Fruit fly (Drosophila melanogaster): ENCODE measurements around the gene SclB.

SclB gene

DNA sequence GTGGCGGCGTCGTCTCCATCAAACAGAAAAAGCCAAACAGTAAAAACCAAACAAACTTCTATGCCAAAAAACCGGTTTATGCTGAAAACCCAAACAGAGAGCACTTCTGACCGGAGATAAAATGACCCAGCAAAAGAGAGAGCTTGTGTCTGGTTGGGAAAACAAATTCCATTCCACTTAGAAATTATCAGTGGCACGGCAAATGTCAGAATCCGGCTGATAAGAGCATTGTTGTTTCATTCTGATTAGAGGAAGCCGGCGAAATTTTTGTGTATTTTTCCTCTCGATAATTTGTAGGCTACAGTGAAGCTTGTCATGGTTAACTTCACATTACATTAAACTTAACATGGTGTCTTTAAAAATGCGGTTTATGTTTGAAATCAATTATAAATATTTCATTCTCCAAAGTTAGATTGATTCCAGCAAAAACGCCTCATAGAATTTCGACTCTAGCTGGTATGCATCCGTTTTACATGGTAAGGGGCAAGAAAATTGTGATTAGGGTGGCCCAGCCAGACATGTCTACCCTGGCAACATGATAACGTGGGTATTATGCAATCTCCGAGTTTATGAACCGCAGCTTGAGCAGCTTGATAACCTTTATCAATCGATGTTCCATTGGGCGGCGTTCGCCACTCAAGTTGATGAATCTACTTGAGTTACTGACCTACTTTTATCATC is 20.2 kb upstream of the SclB start:
- TF ChIP-seq CTCF (optimal IDR thresholded peaks at IDR 0.05) (no peak), CG8478 (optimal IDR thresholded peaks at IDR 0.05) (no peak)

DNA sequence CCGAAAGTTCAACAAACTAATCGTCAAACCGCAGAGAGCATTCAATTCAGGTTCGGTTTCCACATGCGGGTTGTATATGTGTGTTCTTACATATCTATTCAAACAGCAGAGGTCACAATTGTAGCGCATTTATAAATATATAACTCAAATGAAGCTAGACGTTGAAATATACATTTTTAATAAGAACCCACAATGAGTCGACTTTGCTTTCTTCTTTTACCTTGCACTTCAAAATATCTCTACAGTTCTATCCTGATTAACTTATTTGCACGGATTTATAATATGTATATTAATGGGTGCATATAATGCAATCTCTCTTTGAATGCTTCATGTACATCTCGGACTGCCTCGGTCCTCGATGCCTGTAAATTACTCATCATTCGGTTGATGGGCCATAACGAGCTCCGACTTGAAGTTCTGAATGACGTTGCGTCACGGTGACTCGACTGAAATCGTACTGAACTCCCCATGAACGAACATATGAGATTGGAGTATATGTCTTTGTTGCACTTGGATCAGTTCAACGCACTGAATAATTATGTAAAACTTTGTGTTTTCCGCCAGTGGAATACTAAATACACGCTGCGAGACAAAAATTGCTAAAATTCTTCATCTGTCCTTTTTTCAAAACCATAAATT is 19.3 kb upstream of the SclB start:
- TF ChIP-seq CG8478 (optimal IDR thresholded peaks at IDR 0.05) (no peak), CTCF (optimal IDR thresholded peaks at IDR 0.05) (no peak)

DNA sequence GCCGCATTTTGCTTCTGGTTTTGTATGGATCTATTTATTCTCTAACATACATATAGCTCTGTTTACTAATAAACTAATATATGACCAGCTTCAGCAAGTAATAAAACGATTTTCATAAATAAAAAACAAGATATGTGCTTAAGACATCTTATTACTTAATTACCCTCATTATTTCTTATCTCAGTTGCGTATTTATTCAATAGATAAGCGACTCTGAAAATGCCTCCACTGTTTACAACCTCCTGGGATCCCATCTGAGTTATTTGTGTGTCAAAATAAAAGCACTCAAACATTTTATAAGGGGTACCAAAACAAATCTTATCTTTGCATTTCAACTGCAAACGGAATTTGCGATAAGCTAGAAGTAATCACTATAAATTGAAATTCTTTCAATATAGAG is 18.1 kb upstream of the SclB start:
- TF ChIP-seq CG8478 (optimal IDR thresholded peaks at IDR 0.05) = no peak
- TF ChIP-seq CTCF (optimal IDR thresholded peaks at IDR 0.05) = no peak

DNA sequence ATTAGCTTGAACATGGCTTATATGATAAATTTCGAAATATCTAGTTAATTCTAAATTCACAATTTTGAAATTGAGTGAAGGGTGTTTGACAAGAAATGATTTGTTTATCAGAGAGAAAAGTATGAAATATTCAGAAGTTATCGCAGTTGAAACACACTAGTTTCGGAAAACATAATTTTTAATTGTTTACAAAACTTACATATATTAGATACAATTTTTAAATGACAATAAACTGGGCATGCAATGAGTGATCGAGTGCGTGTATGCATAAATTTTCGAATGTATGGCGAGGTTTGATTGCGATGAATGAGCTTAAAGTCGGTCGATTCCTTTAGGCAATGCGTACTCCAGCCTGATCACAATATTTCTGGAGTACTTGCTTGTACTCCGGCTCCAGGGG is 16.8 kb upstream of the SclB start, which contains the start of gene CG13280:
Gene CG13280, minus strand, starts transcription at position 101 of the 400 bp plus-strand sequence.
- TF ChIP-seq CTCF (optimal IDR thresholded peaks at IDR 0.05) = no peak
- no peak for TF ChIP-seq CG8478 (optimal IDR thresholded peaks at IDR 0.05)

DNA sequence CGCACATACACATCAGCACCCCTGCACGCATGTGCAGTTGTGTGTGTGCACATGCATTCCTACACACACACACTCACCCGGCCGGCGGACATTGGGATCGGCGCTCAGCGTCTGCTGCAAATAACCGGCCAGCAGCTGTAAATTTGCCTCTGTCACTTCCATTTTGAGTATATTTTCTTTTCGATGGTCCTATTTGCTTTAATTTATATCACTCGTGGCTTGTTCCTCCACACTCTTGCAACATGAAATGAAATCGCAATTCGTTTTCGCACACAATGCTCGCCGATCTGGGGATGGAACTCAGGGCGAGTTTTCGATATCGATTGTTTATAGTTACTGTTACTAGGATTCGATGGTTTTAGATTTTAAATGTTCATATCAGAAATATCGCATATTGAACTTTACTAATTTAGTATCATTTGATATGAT is 12.9 kb upstream of the SclB start, which contains the start of gene Cse1:
Gene Cse1, minus strand, starts transcription at position 303 of the 429 bp plus-strand sequence.
- no peak for TF ChIP-seq CG8478 (optimal IDR thresholded peaks at IDR 0.05)
- TF ChIP-seq CTCF (optimal IDR thresholded peaks at IDR 0.05) = no peak

DNA sequence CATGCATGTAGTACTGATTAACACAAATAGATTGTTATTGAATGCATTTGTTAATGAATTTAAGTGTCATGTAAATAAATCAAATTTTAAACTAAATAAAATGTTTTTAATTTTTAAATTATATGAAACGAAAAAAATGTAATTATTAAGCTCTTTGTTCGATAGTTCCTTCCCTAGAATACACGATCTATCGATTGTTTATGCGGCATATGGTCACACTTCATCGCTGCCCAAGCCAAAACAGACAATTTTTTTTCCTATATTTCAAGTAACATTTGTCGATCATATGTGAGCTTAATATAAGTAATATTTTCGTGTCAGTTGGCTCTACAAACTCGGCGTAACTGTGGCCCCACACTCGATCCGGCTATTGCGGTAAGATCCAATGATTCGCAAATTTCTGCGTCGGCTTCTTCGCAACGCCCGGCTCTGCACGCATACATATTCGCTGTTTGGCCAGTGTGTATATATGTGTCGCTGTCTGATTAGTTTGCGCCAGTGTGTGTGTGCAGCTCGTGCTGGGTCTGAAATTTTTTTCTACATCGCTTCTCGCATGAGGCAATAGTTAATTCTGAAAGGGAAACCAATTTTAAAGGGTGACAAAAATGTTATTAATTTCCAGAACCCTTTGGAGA is 10.8 kb upstream of the SclB start, which contains the start of gene AspRS-m:
Gene AspRS-m, plus strand, starts transcription at position 207 of the 635 bp plus-strand sequence.
- no peak for TF ChIP-seq CTCF (optimal IDR thresholded peaks at IDR 0.05)
- no peak for TF ChIP-seq CG8478 (optimal IDR thresholded peaks at IDR 0.05)

DNA sequence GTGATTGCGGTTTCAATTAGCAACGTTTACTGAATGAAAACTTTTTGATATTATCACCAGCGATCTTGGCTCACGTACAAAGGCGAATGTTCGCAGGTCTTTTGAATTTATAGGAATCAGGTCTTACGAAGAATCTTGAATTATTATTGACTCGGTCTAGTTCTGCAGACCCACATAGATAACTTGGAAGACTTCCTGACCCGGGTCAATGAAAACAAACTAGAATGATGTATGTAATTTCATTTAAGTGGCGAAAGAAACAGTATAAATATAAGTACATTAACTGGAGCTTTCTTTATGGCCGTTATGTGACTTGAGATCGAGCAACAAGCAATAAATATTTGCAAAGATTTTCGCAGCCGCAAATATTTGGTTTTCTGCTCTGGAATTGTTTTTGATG is 3.4 kb upstream of the SclB start, which contains the start of gene CG13282:
Gene CG13282, minus strand, starts transcription at position 101 of the 400 bp plus-strand sequence.
- no peak for TF ChIP-seq CTCF (optimal IDR thresholded peaks at IDR 0.05)
- no peak for TF ChIP-seq CG8478 (optimal IDR thresholded peaks at IDR 0.05)

DNA sequence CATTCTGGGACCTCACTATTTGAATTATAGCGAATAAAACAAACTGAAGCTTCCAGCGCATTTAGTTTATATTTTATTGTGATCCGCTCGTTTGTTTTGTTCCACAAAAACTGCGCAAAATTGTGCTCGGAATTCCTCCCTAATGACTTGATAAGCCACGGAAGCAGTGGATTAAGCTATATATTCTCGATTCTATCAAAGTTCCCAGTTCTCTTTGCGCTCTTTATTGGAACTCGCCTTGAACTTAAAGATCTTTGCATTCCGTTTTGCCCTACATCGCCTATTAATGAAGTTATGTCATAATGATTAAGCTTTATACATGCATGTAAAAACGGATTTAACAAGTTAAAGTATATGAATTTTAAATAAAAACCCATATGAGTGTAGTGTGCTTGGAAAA is 614 bp upstream of the SclB start, which contains the start of gene Nepl9:
Gene Nepl9, minus strand, starts transcription at position 101 of the 400 bp plus-strand sequence.
- TF ChIP-seq CG8478 (optimal IDR thresholded peaks at IDR 0.05) (no peak), CTCF (optimal IDR thresholded peaks at IDR 0.05) (no peak)

DNA sequence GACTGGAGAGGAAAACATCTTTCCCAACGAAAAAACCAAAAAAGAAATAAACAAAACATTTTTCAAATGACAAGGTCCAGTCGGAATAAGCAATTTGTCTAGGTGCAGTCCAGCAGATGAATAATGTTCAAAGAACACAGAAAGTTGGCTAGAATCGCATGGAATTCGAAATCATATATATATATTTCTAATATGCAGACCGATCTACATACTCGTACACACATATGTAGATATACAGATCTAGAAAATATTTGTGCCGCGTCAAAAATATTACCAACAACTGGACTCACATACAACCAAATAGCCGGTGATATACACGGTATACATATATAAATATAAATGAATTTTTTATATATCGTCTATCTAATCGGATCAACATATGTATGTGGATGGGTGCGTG is 1.9 kb downstream of the SclB start:
- TF ChIP-seq CTCF (optimal IDR thresholded peaks at IDR 0.05) = no peak
- no peak for TF ChIP-seq CG8478 (optimal IDR thresholded peaks at IDR 0.05)

DNA sequence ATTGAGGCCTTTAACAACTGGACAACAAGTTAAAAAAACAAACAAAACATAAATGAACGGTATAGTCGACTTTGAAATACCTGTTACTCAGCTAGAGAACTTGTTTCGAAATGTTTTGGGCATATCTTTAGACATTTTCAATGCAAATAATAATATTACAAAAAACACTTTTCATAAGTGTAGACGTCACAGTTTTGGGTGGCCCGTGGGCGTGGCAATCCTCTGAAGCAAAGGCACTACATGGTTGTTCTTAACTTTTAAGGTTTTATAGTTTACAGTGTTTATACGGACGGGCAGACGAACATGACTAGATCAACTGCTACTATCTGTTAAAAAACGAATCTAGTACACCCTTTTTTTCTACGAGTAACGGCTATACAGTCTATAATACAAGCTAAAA is 4.7 kb downstream of the SclB start:
- TF ChIP-seq CTCF (optimal IDR thresholded peaks at IDR 0.05) = no peak
- TF ChIP-seq CG8478 (optimal IDR thresholded peaks at IDR 0.05) = no peak

DNA sequence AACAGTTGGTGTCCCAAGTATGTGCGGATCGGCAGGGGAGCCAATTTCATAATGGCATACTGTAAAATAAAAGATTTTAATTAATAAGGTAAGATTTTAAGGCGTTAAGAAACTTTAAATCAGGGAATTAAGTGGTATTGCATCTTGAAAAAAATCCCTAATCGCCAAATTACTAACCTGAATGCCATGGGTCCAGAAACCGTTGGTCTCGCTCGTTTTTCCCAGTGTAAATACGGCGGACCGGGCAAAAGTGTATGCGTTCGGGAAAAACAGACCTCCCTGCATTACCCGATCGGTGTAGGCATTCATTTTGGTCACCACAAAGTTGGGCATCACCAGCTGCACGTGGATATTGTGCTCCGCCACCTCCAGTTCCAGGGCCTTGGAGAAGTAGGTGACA is 5.6 kb downstream of the SclB start:
- TF ChIP-seq CG8478 (optimal IDR thresholded peaks at IDR 0.05) (no peak), CTCF (optimal IDR thresholded peaks at IDR 0.05) (no peak)

DNA sequence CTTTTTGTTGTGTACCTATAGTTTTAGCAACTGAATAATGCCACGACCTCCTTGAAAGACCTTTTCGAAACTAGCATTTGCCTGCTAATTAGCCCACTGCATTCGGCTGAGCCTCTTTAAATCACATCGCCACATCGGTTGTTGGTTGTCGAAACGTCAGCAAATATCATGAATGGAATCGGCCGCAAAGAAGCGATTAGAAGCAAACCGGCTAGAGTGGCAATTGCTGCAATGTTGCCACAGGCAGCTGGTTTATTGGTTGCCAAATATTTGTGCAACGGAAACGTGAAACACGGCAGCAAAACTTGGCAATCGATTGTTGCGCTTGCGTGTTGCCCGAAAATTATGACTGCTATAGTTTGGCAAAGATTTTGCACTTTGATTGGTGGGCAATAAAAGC is 7.4 kb downstream of the SclB start:
- TF ChIP-seq CTCF (optimal IDR thresholded peaks at IDR 0.05) (no peak), CG8478 (optimal IDR thresholded peaks at IDR 0.05) (no peak)

DNA sequence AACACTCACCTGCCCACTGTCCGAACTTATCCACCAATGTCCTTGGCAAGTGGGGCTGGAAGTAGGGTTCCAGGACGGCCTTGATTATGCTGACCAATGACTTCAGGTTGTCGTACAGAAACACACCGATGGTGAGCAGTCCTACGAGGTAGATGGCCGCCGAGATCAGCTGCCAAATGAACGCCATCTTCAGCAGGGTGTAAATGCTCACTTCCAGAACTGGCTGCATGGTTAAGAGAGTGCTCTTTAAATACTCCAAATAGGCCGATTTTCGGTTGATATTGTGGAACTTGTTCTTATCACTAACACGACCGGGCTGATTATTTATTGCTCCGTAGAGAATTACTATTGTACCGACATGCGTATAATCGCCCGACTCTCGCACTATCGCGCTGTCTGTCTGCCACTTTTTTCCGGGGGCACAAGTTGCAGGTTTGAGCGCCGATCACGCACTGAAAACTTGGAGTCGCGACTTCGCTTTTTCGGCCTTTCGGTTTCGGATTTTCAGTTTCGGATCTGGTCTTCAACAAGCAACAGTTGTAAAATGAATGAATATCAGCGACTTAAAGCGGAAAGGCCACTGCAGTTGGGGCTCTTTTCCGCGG is 9.1 kb downstream of the SclB start:
- TF ChIP-seq CG8478 (optimal IDR thresholded peaks at IDR 0.05) (no peak), CTCF (optimal IDR thresholded peaks at IDR 0.05) (no peak)

DNA sequence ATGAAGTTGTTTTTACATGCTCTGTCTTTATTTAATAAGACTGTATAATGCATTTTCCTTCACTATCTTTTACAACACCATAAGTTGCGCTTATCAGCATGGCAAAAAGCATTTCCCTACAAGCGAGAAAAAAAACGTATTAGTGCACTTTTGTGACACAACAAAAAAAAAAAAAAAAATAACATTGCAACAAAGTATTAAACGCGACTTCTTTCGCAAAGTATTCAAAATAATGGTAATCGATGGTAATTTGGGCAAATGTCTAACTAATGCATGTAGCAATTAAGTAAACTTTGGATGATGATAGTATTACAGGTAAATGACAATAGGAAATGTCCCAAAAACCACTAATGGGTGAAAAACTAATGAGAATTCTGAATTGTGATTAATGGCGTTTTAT is 10.2 kb downstream of the SclB start:
- TF ChIP-seq CG8478 (optimal IDR thresholded peaks at IDR 0.05) (no peak), CTCF (optimal IDR thresholded peaks at IDR 0.05) (no peak)

DNA sequence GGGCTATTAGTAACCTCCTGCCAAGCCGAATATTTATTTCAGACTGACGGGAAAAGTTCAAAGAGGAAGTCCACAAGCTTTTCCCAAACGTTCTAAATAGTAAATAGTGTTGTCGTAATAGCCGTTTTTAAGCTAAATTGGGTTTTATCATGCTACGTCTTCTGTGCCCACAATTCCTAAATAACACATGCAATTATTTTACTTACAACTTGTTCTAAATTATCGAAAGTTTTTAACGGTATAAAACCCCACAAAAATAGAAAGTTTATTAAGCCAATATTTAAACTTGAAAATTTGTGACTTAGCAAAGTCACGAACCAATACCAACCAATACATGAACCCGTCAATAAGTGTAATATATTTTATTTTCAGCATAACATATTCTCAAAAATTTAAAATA is 10.9 kb downstream of the SclB start, which contains the start of gene CG13284:
Gene CG13284, minus strand, starts transcription at position 47 of the 400 bp plus-strand sequence.
- TF ChIP-seq CTCF (optimal IDR thresholded peaks at IDR 0.05) (no peak), CG8478 (optimal IDR thresholded peaks at IDR 0.05) (no peak)
